Worm (Caenorhabditis elegans): ENCODE measurements around the gene R186.3.

Gene R186.3

DNA sequence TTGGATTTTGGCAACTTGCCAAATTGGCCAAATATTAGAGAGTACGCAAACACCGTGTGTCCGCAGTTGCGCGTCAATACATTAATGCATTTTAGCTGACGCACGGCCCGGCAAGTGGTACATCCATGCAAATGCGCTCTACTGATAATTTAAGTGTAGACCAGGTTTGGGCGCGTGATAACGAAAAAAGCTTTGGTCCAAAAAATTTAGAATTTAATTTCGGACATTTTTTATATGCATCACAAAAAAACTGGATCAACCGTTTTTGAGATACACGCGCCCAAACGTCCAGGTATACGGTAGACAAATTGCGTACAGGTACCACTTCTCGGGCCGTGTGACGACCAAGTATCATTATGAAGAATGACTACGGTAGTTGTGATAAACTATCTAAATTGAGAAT lies 916 bp upstream of the R186.3 start, which contains the start of gene R186.8 (continued):
- TF ChIP-seq ztf-3 (GFP tag; optimal IDR thresholded peaks at IDR 0.05) (peak; percentile 23), ceh-91 (GFP tag; IDR thresholded peaks at IDR 0.05) (peak; percentile 89), Y53G8AR.9 (GFP tag; conservative IDR thresholded peaks at IDR 0.05) (peak; percentile 70), K12H6.12 (tag; optimal IDR thresholded peaks at IDR 0.05) (peak; percentile 67), B0261.1 (tag; optimal IDR thresholded peaks at IDR 0.05) (peak; percentile 8), B0336.3 (GFP tag; IDR thresholded peaks at IDR 0.05) (peak; percentile 76; the same call in 1 of the 2 replicates), ceh-100 (GFP tag; IDR thresholded peaks at IDR 0.05) (peak; percentile 72), ztf-18 (tag; optimal IDR thresholded peaks at IDR 0.05) (peak; percentile 72), attf-6 (GFP tag; IDR thresholded peaks at IDR 0.05) (peak; percentile 29; the same call in 1 of the 2 replicates), ztf-6 (GFP tag; IDR thresholded peaks at IDR 0.05) (0 out of 2 replicates have a peak, but pooled peaks have one; percentile 7), Y95B8A.8 (GFP tag; IDR thresholded peaks at IDR 0.05) (peak; percentile 66; the same call in 1 of the 2 replicates), cebp-1 (GFP tag; IDR thresholded peaks at IDR 0.05) (peak; percentile 57; the same call in 1 of the 2 replicates), cebp-1 (tag; optimal IDR thresholded peaks at IDR 0.05) (peak; percentile 58), madf-8 (GFP tag; conservative IDR thresholded peaks at IDR 0.05) (peak; percentile 28; the same call in 1 of the 2 replicates), K11D2.4 (GFP tag; IDR thresholded peaks at IDR 0.05) (peak; percentile 91), hmg-1.2 (GFP tag; IDR thresholded peaks at IDR 0.05) (peak; percentile 92), tlf-1 (GFP tag; optimal IDR thresholded peaks at IDR 0.05) (peak; percentile 57), dox-1 (GFP tag; IDR thresholded peaks at IDR 0.05) (peak; percentile 97), ztf-26 (tag; optimal IDR thresholded peaks at IDR 0.05) (peak; percentile 71), tbp1 (GFP tag; optimal IDR thresholded peaks at IDR 0.05) (peak; percentile 60), nhr-90 (tag; optimal IDR thresholded peaks at IDR 0.05) (peak; percentile 16), Y67H2A.10 (GFP tag; conservative IDR thresholded peaks at IDR 0.05) (peak; percentile 68; the same call in 1 of the 2 replicates), madf-10 (tag; optimal IDR thresholded peaks at IDR 0.05) (peak; percentile 15), D2030.7 (GFP tag; IDR thresholded peaks at IDR 0.05) (peak; percentile 79), B0019.2 (GFP tag; conservative IDR thresholded peaks at IDR 0.05) (peak; percentile 63; the same call in 1 of the 2 replicates), lin-40 (tag; optimal IDR thresholded peaks at IDR 0.05) (peak; percentile 83)

DNA sequence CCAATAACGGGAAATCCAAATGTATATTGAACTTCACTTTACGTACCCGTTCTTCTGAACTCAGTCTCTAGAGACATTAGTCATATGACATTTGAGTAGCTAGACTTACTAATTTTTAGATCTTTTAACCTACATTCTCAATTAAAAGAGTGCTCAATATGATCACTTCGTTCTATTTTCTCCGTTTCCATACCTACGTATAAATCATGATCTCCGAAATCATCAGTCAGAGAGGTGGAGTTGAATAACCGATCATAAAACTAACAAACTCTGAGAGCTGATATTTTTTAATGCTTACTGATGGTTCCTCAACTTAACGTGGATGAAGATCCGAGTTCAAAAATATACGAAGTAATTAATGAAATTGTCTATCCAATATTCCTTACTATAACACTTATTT lies 2.9 kb downstream of the R186.3 start, which contains the start of gene srd-35:
Gene srd-35, plus strand, starts transcription at position 301 of the 400 bp plus-strand sequence.
- TF ChIP-seq Y67H2A.10 (GFP tag; conservative IDR thresholded peaks at IDR 0.05) = no peak
- no peak for TF ChIP-seq snpc-3.4 (tag; optimal IDR thresholded peaks at IDR 0.05)
- no peak for TF ChIP-seq let-526 (GFP tag; IDR thresholded peaks at IDR 0.05)
- no peak for TF ChIP-seq tbx-9 (tag; optimal IDR thresholded peaks at IDR 0.05; ENCODE audit: borderline replicate concordance)
- no peak for TF ChIP-seq ceh-91 (GFP tag; IDR thresholded peaks at IDR 0.05)
- TF ChIP-seq ekl-4 (GFP tag; IDR thresholded peaks at IDR 0.05) = no peak
- TF ChIP-seq nhr-120 (GFP tag; IDR thresholded peaks at IDR 0.05) = no peak
- TF ChIP-seq F10E7.11 (tag; optimal IDR thresholded peaks at IDR 0.05) = no peak
- TF ChIP-seq aptf-2 (GFP tag; conservative IDR thresholded peaks at IDR 0.05) = no peak
- TF ChIP-seq tlf-1 (GFP tag; optimal IDR thresholded peaks at IDR 0.05) = no peak
- no peak for TF ChIP-seq F57C9.4 (tag; optimal IDR thresholded peaks at IDR 0.05)
- TF ChIP-seq cebp-1 (GFP tag; IDR thresholded peaks at IDR 0.05) = no peak
- no peak for TF ChIP-seq cebp-1 (tag; optimal IDR thresholded peaks at IDR 0.05)
- no peak for TF ChIP-seq nhr-80 (tag; optimal IDR thresholded peaks at IDR 0.05)
- TF ChIP-seq ztf-3 (GFP tag; optimal IDR thresholded peaks at IDR 0.05) = no peak
- no peak for TF ChIP-seq repo-1 (tag; optimal IDR thresholded peaks at IDR 0.05)
- no peak for TF ChIP-seq sdz-38 (tag; optimal IDR thresholded peaks at IDR 0.05)
- no peak for TF ChIP-seq chd-7 (tag; optimal IDR thresholded peaks at IDR 0.05)
- TF ChIP-seq sptf-2 (GFP tag; optimal IDR thresholded peaks at IDR 0.05) = no peak
- TF ChIP-seq bed-1 (GFP tag; IDR thresholded peaks at IDR 0.05) = no peak

Measured in whole organism, young adult.